Worm (Caenorhabditis elegans): ENCODE results near the gene F57E7.4.

F57E7.4 gene

DNA sequence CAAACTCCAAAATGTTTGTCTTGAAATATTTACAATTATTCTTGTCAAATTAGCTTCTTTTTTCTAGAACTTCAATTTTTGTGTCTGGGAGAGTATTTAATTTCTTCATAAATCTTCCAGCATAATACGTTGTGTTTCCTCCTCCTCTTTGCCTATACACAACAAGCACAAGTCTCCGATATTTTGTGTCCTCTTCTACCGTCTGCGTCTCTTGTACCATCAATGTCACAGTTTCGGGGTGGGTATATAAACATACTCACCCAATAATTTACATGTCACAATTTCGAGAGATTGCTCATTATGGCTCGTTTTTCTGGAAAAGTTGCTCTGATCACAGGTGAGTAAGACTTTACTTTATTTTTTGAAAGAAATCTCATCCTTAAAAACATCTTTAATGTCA lies 43.3 kb downstream of the F57E7.4 start, which contains the start of gene F26D2.15:
TSS of gene F26D2.15 (plus strand) at position 301 of the 400 bp plus-strand sequence.
- TF ChIP-seq hmg-11 (tag; optimal IDR thresholded peaks at IDR 0.05) (no peak), lsy-12 (tag; optimal IDR thresholded peaks at IDR 0.05) (no peak), zag-1 (tag; optimal IDR thresholded peaks at IDR 0.05) (no peak), ceh-28 (tag; optimal IDR thresholded peaks at IDR 0.05) (no peak), daf-12 (tag; optimal IDR thresholded peaks at IDR 0.05) (no peak), unc-62 (GFP tag; optimal IDR thresholded peaks at IDR 0.05) (no peak)

DNA sequence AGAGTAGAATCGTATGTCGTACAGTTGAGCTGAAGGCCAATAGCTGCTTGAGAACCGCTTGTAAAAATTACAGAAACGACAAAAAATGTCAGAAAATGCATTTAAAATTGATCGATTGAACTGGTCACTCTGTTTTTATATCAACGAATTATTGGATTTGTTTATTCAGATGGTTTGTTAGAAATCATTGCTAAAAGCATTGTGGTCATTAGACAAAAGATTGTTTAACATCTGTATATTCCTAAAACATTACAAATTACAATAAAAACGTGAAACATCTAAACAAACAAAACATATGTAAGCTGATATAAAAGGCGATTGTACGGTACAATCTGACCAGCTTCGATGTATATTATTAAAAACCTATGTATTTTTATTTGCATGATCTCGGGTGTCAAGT lies 45.3 kb downstream of the F57E7.4 start, which contains the start of the genes F26D2.13 and F26D2.14:
TSS of gene F26D2.13 (minus strand) at position 101 of the 400 bp plus-strand sequence.
TSS of gene F26D2.14 (plus strand) at position 346 of the 400 bp plus-strand sequence.
- TF ChIP-seq hmg-11 (tag; optimal IDR thresholded peaks at IDR 0.05) (no peak), nhr-67 (tag; optimal IDR thresholded peaks at IDR 0.05) (no peak), eor-1 (tag; optimal IDR thresholded peaks at IDR 0.05) (no peak), pqm-1 (tag; optimal IDR thresholded peaks at IDR 0.05) (no peak), ceh-28 (tag; optimal IDR thresholded peaks at IDR 0.05) (no peak)

DNA sequence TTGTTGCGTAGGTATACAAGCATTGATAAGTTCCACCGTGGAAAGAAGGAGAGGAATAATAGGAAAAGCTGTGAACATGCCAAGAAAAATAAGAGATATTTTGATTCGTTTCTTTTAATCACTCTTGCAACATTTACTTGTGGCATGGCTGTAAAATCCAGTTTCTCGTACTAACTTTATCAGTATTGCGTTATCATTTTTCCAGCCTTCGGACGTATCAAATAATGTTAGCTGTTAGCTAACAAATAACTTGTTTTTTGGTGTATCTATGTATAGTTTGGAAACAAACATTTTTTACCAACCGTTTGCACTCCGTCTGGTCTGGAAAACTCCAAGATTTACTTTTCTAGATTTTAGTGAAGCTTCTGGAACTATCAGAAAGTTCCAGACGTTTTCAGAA lies 47.3 kb downstream of the F57E7.4 start, which contains the start of gene clec-234:
TSS of gene clec-234 (minus strand) at position 101 of the 400 bp plus-strand sequence.
- TF ChIP-seq skn-1 (tag; optimal IDR thresholded peaks at IDR 0.05) (no peak), nhr-11 (tag; optimal IDR thresholded peaks at IDR 0.05) (no peak), egl-5 (tag; optimal IDR thresholded peaks at IDR 0.05) (no peak), nhr-43 (tag; optimal IDR thresholded peaks at IDR 0.05; ENCODE audit: poor library complexity, severe bottlenecking) (no peak), ztf-11 (tag; optimal IDR thresholded peaks at IDR 0.05) (no peak), mdl-1 (tag; optimal IDR thresholded peaks at IDR 0.05) (no peak), R02D3.7 (tag; optimal IDR thresholded peaks at IDR 0.05) (no peak), pqm-1 (tag; optimal IDR thresholded peaks at IDR 0.05) (no peak), pha-4 (tag; optimal IDR thresholded peaks at IDR 0.05) (no peak), aly-2 (tag; optimal IDR thresholded peaks at IDR 0.05) (no peak), ama-1 (optimal IDR thresholded peaks at IDR 0.05) (no peak)

All from whole organism, L3 larva.